Worm (Caenorhabditis elegans): ENCODE measurements around the gene hpo-34.

DNA sequence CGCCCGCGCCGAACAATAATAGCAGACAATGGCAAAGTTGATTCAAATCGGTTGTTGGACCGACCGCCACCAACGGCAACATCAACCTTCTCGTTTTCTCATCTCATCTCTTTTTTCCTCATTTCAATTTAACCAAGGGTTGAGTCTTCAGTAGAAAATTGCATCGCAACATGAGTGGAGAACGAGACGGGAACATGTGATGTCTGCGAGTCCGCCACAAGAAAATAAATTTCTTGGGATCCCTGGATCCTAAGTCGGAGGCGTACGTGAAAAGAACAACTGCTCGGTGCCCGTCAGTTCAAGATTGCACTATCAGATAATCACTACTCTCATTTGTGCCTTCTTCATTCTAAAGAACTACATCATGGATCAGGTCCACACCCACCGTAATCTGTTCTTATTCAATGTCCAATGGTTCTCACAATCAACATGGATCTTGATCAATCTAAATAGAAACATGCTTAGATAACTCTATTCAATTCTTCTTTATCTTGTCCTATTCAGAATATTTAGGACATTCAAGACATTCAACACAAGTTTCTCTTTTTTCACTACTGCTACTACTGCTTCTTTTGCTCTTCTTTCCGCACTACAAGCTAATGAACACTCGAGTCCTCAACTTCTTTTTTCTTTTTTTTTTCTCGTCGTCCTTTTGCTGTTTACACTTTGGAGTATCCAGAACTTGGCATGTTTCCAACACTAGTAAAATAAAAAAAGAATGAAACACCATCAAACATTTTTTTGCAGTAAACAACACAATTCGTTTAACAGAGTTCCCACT lies 44.1 kb downstream of the hpo-34 start:
- TF ChIP-seq nhr-76 (tag; optimal IDR thresholded peaks at IDR 0.05) = no peak
- TF ChIP-seq zag-1 (tag; optimal IDR thresholded peaks at IDR 0.05) = no peak
- TF ChIP-seq egl-27 (tag; optimal IDR thresholded peaks at IDR 0.05) = no peak
- no peak for TF ChIP-seq jun-1 (tag; optimal IDR thresholded peaks at IDR 0.05)

Measured in whole organism, L3 larva.